Fruit fly (Drosophila melanogaster) whole organism, embryonic: ENCODE results near the gene CG13315.

Experiments used
- Adf1 ChIP-seq: fragments of 200-800 bp; sonication (Bioruptor generic); IDR thresholded peaks from 2 replicates; pipeline ENCODE4 v1.3.6; 2022; ENCODE audit warnings: missing biosample characterization, missing genetic modification characterization
- Bgb ChIP-seq: fragments of 200-800 bp; sonication (Bioruptor generic); IDR thresholded peaks from 2 replicates; pipeline ENCODE4 v1.3.6; 2022; ENCODE audit warnings: missing biosample characterization, missing genetic modification characterization; ENCODE audit not compliant: partially characterized antibody
- CG10543 ChIP-seq: fragments of 200-800 bp; sonication (Bioruptor generic); optimal IDR thresholded peaks from 3 replicates; lab custom pipeline; 2017; ENCODE audit warnings: missing biosample characterization, mild to moderate bottlenecking, missing genetic modification characterization, moderate library complexity
- CG11504 ChIP-seq: fragments of 200-800 bp; sonication (Bioruptor generic); optimal IDR thresholded peaks from 3 replicates; lab custom pipeline; 2019; ENCODE audit warnings: missing biosample characterization, mild to moderate bottlenecking, missing genetic modification characterization, moderate library complexity
- CG1233 ChIP-seq: fragments of 200-800 bp; sonication (Bioruptor generic); optimal IDR thresholded peaks from 4 replicates; lab custom pipeline; 2018; ENCODE audit warnings: missing biosample characterization, mild to moderate bottlenecking, missing genetic modification characterization
- CG13894 ChIP-seq: fragments of 200-800 bp; sonication (Bioruptor generic); optimal IDR thresholded peaks from 3 replicates; lab custom pipeline; 2018; ENCODE audit warnings: missing biosample characterization, mild to moderate bottlenecking, missing genetic modification characterization, moderate library complexity
- CG2199 ChIP-seq: fragments of 200-800 bp; sonication (Bioruptor generic); IDR thresholded peaks from 3 replicates; pipeline ENCODE4 v1.3.6; 2022; ENCODE audit warnings: missing biosample characterization, missing genetic modification characterization
- CG30431 ChIP-seq: fragments of 200-800 bp; sonication (Bioruptor generic); optimal IDR thresholded peaks from 2 replicates; lab custom pipeline; 2017; ENCODE audit warnings: missing biosample characterization, missing genetic modification characterization
- CG32767 ChIP-seq: fragments of 200-800 bp; sonication (Bioruptor generic); IDR thresholded peaks from 2 replicates; pipeline ENCODE4 v1.3.6; 2022; ENCODE audit warnings: missing biosample characterization, missing genetic modification characterization
- CG3726 ChIP-seq: fragments of 200-800 bp; sonication (Bioruptor generic); IDR thresholded peaks from 3 replicates; pipeline ENCODE4, ENCODE4 v1.3.6; 2022; ENCODE audit warnings: missing biosample characterization, missing genetic modification characterization
- CG4360 ChIP-seq: fragments of 200-800 bp; sonication (Bioruptor generic); IDR thresholded peaks from 2 replicates; pipeline ENCODE4 v1.3.6; 2022; ENCODE audit warnings: missing biosample characterization, missing genetic modification characterization
- CG7271 ChIP-seq: fragments of 200-800 bp; sonication (Bioruptor generic); optimal IDR thresholded peaks from 2 replicates; lab custom pipeline; 2018; ENCODE audit warnings: missing biosample characterization, mild to moderate bottlenecking, missing genetic modification characterization, moderate library complexity
- CG8924 ChIP-seq: fragments of 200-800 bp; optimal IDR thresholded peaks from 3 replicates; lab custom pipeline; 2019; ENCODE audit warnings: missing biosample characterization, mild to moderate bottlenecking, missing genetic modification characterization, moderate library complexity
- CG9215 ChIP-seq: fragments of 200-800 bp; sonication (Bioruptor generic); IDR thresholded peaks from 2 replicates; pipeline ENCODE4 v1.3.6; 2022; ENCODE audit warnings: missing biosample characterization, missing genetic modification characterization
- Deaf1 ChIP-seq: fragments of 200-800 bp; optimal IDR thresholded peaks from 3 replicates; lab custom pipeline; 2019; ENCODE audit warnings: missing biosample characterization, mild to moderate bottlenecking, missing genetic modification characterization, moderate library complexity
- Dref ChIP-seq: fragments of 200-800 bp; sonication (Bioruptor generic); IDR thresholded peaks from 2 replicates; pipeline ENCODE4 v1.3.6; 2022; ENCODE audit warnings: missing biosample characterization, missing genetic modification characterization
- Ets97D ChIP-seq: fragments of 200-800 bp; sonication (Bioruptor generic); optimal IDR thresholded peaks from 3 replicates; lab custom pipeline; 2016; ENCODE audit warnings: missing biosample characterization, missing genetic modification characterization
- H2.0 ChIP-seq: fragments of 200-800 bp; sonication (Bioruptor generic); IDR thresholded peaks from 2 replicates; pipeline ENCODE4 v1.3.6; 2022; ENCODE audit warnings: missing biosample characterization, missing genetic modification characterization
- Hey ChIP-seq: fragments of 200-800 bp; sonication (Bioruptor generic); optimal IDR thresholded peaks from 3 replicates; lab custom pipeline; 2018; ENCODE audit warnings: missing biosample characterization, mild to moderate bottlenecking, missing genetic modification characterization
- Kr ChIP-seq: fragments of 200-800 bp; sonication (Bioruptor generic); optimal IDR thresholded peaks from 2 replicates; lab custom pipeline; 2017; ENCODE audit warnings: missing biosample characterization, mild to moderate bottlenecking, missing genetic modification characterization
- MBD-R2 ChIP-seq: fragments of 200-800 bp; sonication (Bioruptor generic); IDR thresholded peaks from 2 replicates; pipeline ENCODE4 v1.3.6; 2022; ENCODE audit warnings: missing biosample characterization, missing genetic modification characterization
- Med ChIP-seq: fragments of 200-800 bp; sonication (Bioruptor generic); peaks from one replicate; lab custom pipeline; 2016; ENCODE audit warnings: missing biosample characterization, missing genetic modification characterization, mild to moderate bottlenecking, inconsistent platforms, moderate library complexity
- Meics ChIP-seq: fragments of 200-800 bp; sonication (Bioruptor generic); optimal IDR thresholded peaks from 2 replicates; lab custom pipeline; 2017; ENCODE audit warnings: missing biosample characterization, mild to moderate bottlenecking, missing genetic modification characterization
- NK7.1 ChIP-seq: fragments of 200-800 bp; sonication (Bioruptor generic); optimal IDR thresholded peaks from 3 replicates; lab custom pipeline; 2016; ENCODE audit warnings: missing biosample characterization, missing genetic modification characterization
- Trl ChIP-seq, 3 experiments: fragments of >200 bp in 2 of 3; fragments of 200-800 bp in 1 of 3; sonication (Bioruptor generic) in 1 of 3; optimal IDR thresholded peaks; 2 replicates in 1 of 3; 3 replicates in 2 of 3; lab custom pipeline; 2016 to 2017; ENCODE audit warnings: missing biosample characterization in 1 of 3, missing genetic modification characterization in 1 of 3
- abd-A ChIP-seq: fragments of 200-800 bp; sonication (Bioruptor generic); optimal IDR thresholded peaks from 3 replicates; lab custom pipeline; 2019; ENCODE audit warnings: missing biosample characterization, mild to moderate bottlenecking, missing genetic modification characterization, moderate library complexity
- crol ChIP-seq: fragments of 200-800 bp; sonication (Bioruptor generic); IDR thresholded peaks from 2 replicates; pipeline ENCODE4 v1.3.6; 2022; ENCODE audit warnings: missing biosample characterization, missing genetic modification characterization
- crp ChIP-seq, 2 experiments: fragments of 200-800 bp; sonication (Bioruptor generic); optimal IDR thresholded peaks; 2 replicates in 1 of 2; 3 replicates in 1 of 2; lab custom pipeline; 2017; ENCODE audit warnings: missing biosample characterization in 2 of 2, missing genetic modification characterization in 2 of 2, mild to moderate bottlenecking in 1 of 2, moderate library complexity in 1 of 2
- ewg ChIP-seq: fragments of 200-800 bp; sonication (Bioruptor generic); optimal IDR thresholded peaks from 3 replicates; lab custom pipeline; 2017; ENCODE audit warnings: mild to moderate bottlenecking, missing biosample characterization, missing genetic modification reagents, missing genetic modification characterization
- gcm ChIP-seq: fragments of 200-800 bp; sonication (Bioruptor generic); optimal IDR thresholded peaks from 2 replicates; lab custom pipeline; 2019; ENCODE audit warnings: missing biosample characterization, mild to moderate bottlenecking, missing genetic modification characterization, moderate library complexity
- gem ChIP-seq: fragments of 200-800 bp; sonication (Bioruptor generic); optimal IDR thresholded peaks from 2 replicates; lab custom pipeline; 2019; ENCODE audit warnings: missing biosample characterization, mild to moderate bottlenecking, missing genetic modification characterization, moderate library complexity
- gsb-n ChIP-seq: fragments of 200-800 bp; sonication (Bioruptor generic); optimal IDR thresholded peaks from 3 replicates; lab custom pipeline; 2018; ENCODE audit warnings: missing biosample characterization, mild to moderate bottlenecking, missing genetic modification characterization
- kni ChIP-seq: fragments of 200-800 bp; sonication (Bioruptor generic); optimal IDR thresholded peaks from 3 replicates; lab custom pipeline; 2017; ENCODE audit warnings: mild to moderate bottlenecking, missing biosample characterization, missing genetic modification reagents, missing genetic modification characterization
- lov ChIP-seq, 2 experiments: fragments of 200-800 bp in 1 of 2; fragments of >200 bp in 1 of 2; sonication (Bioruptor generic) in 1 of 2; IDR thresholded peaks in 1 of 2; optimal IDR thresholded peaks in 1 of 2; 2 replicates in 1 of 2; 3 replicates in 1 of 2; pipeline versions ENCODE4 v1.3.6 to Lab custom; 2017 to 2022; ENCODE audit warnings: missing biosample characterization in 1 of 2, missing genetic modification characterization in 1 of 2
- luna ChIP-seq: fragments of 200-800 bp; sonication (Bioruptor generic); optimal IDR thresholded peaks from 2 replicates; lab custom pipeline; 2016; ENCODE audit warnings: missing biosample characterization, missing genetic modification characterization
- nerfin-1 ChIP-seq: fragments of 200-800 bp; sonication (Bioruptor generic); optimal IDR thresholded peaks from 3 replicates; lab custom pipeline; 2019; ENCODE audit warnings: missing biosample characterization, mild to moderate bottlenecking, missing genetic modification characterization, moderate library complexity
- oc ChIP-seq: fragments of 200-800 bp; sonication (Bioruptor generic); optimal IDR thresholded peaks from 2 replicates; lab custom pipeline; 2018; ENCODE audit warnings: missing biosample characterization, mild to moderate bottlenecking, missing genetic modification characterization, moderate library complexity
- phol ChIP-seq: fragments of 200-800 bp; sonication (Bioruptor generic); optimal IDR thresholded peaks from 3 replicates; lab custom pipeline; 2018; ENCODE audit warnings: missing biosample characterization, mild to moderate bottlenecking, missing genetic modification characterization, moderate library complexity
- pros ChIP-seq: fragments of 200-800 bp; sonication (Bioruptor generic); optimal IDR thresholded peaks from 3 replicates; lab custom pipeline; 2019; ENCODE audit warnings: missing biosample characterization, mild to moderate bottlenecking, missing genetic modification characterization, moderate library complexity
- rib ChIP-seq: fragments of 200-800 bp; sonication (Bioruptor generic); IDR thresholded peaks from 2 replicates; pipeline ENCODE4 v1.3.6; 2022; ENCODE audit warnings: missing biosample characterization, missing genetic modification characterization
- scrt ChIP-seq: fragments of 200-800 bp; sonication (Bioruptor generic); optimal IDR thresholded peaks from 2 replicates; lab custom pipeline; 2018; ENCODE audit warnings: missing biosample characterization, mild to moderate bottlenecking, missing genetic modification characterization, moderate library complexity
- sens ChIP-seq: fragments of 200-800 bp; sonication (Bioruptor generic); peaks from one replicate; lab custom pipeline; 2016; ENCODE audit warnings: missing biosample characterization, missing genetic modification characterization
- seq ChIP-seq: fragments of 200-800 bp; sonication (Bioruptor generic); IDR thresholded peaks from 2 replicates; pipeline ENCODE4 v1.3.6; 2022; ENCODE audit warnings: missing biosample characterization, missing genetic modification characterization
- sug ChIP-seq: fragments of 200-800 bp; optimal IDR thresholded peaks from 2 replicates; lab custom pipeline; 2019; ENCODE audit warnings: missing biosample characterization, mild to moderate bottlenecking, missing genetic modification characterization, moderate library complexity
- z ChIP-seq: fragments of 200-800 bp; sonication (Bioruptor generic); IDR thresholded peaks from 3 replicates; pipeline ENCODE4 v1.3.6; 2022; ENCODE audit warnings: missing biosample characterization, missing genetic modification characterization

Gene CG13315

dm6 chr3L:9050447-9051069, 46.1 kb upstream of the CG13315 start:
- TF ChIP-seq CG32767 (GFP tag; lab: Robert Waterston, UW) = 0 out of 2 replicates have a peak, but pooled peaks have one; percentile 17
- no peak for TF ChIP-seq CG1233 (GFP tag; lab: Kevin White, UChicago)
- peak; percentile 20 for TF ChIP-seq scrt (GFP tag; lab: Kevin White, UChicago)
- TF ChIP-seq CG8924 = no peak
- TF ChIP-seq Meics (GFP tag; lab: Kevin White, UChicago) = no peak
- TF ChIP-seq CG4360 = 0 out of 2 replicates have a peak, but pooled peaks have one; percentile 17
- peak; percentile 83 for TF ChIP-seq ewg (GFP tag; lab: Kevin White, UChicago)
- TF ChIP-seq Med (GFP tag; lab: Kevin White, UChicago) = peak; percentile 73
- TF ChIP-seq rib (GFP tag; lab: Robert Waterston, UW) = 0 out of 2 replicates have a peak, but pooled peaks have one; percentile 16
- TF ChIP-seq nerfin-1 (tag; lab: Kevin White, UChicago) = peak; percentile 0
- no peak for TF ChIP-seq Ets97D (GFP tag; lab: Kevin White, UChicago)
- peak; percentile 92 for TF ChIP-seq abd-A (tag; lab: Kevin White, UChicago)
- peak; percentile 69; the same call in 1 of the 2 replicates for TF ChIP-seq crol (GFP tag; lab: Robert Waterston, UW)
- TF ChIP-seq CG11504 (tag; lab: Kevin White, UChicago) = peak; percentile 50
- peak; percentile 62 for TF ChIP-seq gsb-n (tag; lab: Kevin White, UChicago)
- TF ChIP-seq sug = no peak
- peak; percentile 19 for TF ChIP-seq CG13894 (tag; lab: Kevin White, UChicago)
- TF ChIP-seq Hey (tag; lab: Kevin White, UChicago) = peak; percentile 88
- TF ChIP-seq lov (optimal IDR thresholded peaks at IDR 0.05; lab: Kevin White, UChicago) = no peak
- TF ChIP-seq lov (GFP tag; IDR thresholded peaks at IDR 0.05; lab: Robert Waterston, UW) = no peak
- no peak for TF ChIP-seq CG2199 (GFP tag; lab: Robert Waterston, UW)
- peak; percentile 43; the same call in 1 of the 2 replicates for TF ChIP-seq seq
- TF ChIP-seq Kr (GFP tag; lab: Kevin White, UChicago) = no peak
- peak; percentile 7; the same call in 1 of the 2 replicates for TF ChIP-seq Adf1 (GFP tag; lab: Robert Waterston, UW)
- no peak for TF ChIP-seq luna (GFP tag; lab: Kevin White, UChicago)
- TF ChIP-seq sens (GFP tag; lab: Kevin White, UChicago) = peak; percentile 65
- peak; percentile 25; the same call in 1 of the 2 replicates for TF ChIP-seq Dref (GFP tag; lab: Robert Waterston, UW)
- peak; percentile 23 for TF ChIP-seq CG10543
- TF ChIP-seq NK7.1 (GFP tag; lab: Kevin White, UChicago) = no peak
- peak; percentile 80 for TF ChIP-seq pros (GFP tag; lab: Kevin White, UChicago)
- TF ChIP-seq gem (tag; lab: Kevin White, UChicago) = no peak
- TF ChIP-seq z (GFP tag; lab: Robert Waterston, UW) = 0 out of 3 replicates have a peak, but pooled peaks have one; percentile 44
- no peak for TF ChIP-seq CG30431
- no peak for TF ChIP-seq phol (tag; lab: Kevin White, UChicago)
- TF ChIP-seq MBD-R2 (GFP tag; lab: Robert Waterston, UW) = 0 out of 2 replicates have a peak, but pooled peaks have one; percentile 10
- TF ChIP-seq crp (GFP tag; optimal IDR thresholded peaks at IDR 0.05; lab: Kevin White, UChicago) = no peak
- TF ChIP-seq CG7271 (tag; lab: Kevin White, UChicago) = no peak
- peak; percentile 85 for TF ChIP-seq Deaf1
- TF ChIP-seq, all 482 proteins: peak for 22

dm6 chr3L:9051830-9052259, 44.8 kb upstream of the CG13315 start:
- TF ChIP-seq crp (GFP tag; optimal IDR thresholded peaks at IDR 0.05; lab: Kevin White, UChicago) = no peak
- no peak for TF ChIP-seq sug
- TF ChIP-seq H2.0 = no peak
- peak; percentile 64 for TF ChIP-seq Hey (tag; lab: Kevin White, UChicago)
- TF ChIP-seq ewg (GFP tag; lab: Kevin White, UChicago) = peak; percentile 77
- TF ChIP-seq Adf1 (GFP tag; lab: Robert Waterston, UW) = peak; percentile 40; the same call in 1 of the 2 replicates
- 0 out of 2 replicates have a peak, but pooled peaks have one; percentile 22 for TF ChIP-seq Bgb
- peak; percentile 68 for TF ChIP-seq CG13894 (tag; lab: Kevin White, UChicago)
- TF ChIP-seq gcm (GFP tag; lab: Kevin White, UChicago) = peak; percentile 14
- TF ChIP-seq pros (GFP tag; lab: Kevin White, UChicago) = peak; percentile 76
- TF ChIP-seq CG9215 (GFP tag; lab: Robert Waterston, UW) = no peak
- no peak for TF ChIP-seq CG3726 (GFP tag; lab: Robert Waterston, UW)
- TF ChIP-seq Trl (optimal IDR thresholded peaks at IDR 0.05; lab: Kevin White, UChicago) = peak; percentile 47 to 51
- TF ChIP-seq Trl (GFP tag; optimal IDR thresholded peaks at IDR 0.05; lab: Kevin White, UChicago) = no peak
- TF ChIP-seq crol (GFP tag; lab: Robert Waterston, UW) = peak; percentile 69
- peak; percentile 50 for TF ChIP-seq kni
- peak; percentile 73 for TF ChIP-seq seq
- TF ChIP-seq scrt (GFP tag; lab: Kevin White, UChicago) = peak; percentile 92
- peak; percentile 94 for TF ChIP-seq Deaf1
- peak; percentile 32 for TF ChIP-seq oc
